Fruit fly (Drosophila melanogaster): ENCODE data around the gene m.

DNA sequence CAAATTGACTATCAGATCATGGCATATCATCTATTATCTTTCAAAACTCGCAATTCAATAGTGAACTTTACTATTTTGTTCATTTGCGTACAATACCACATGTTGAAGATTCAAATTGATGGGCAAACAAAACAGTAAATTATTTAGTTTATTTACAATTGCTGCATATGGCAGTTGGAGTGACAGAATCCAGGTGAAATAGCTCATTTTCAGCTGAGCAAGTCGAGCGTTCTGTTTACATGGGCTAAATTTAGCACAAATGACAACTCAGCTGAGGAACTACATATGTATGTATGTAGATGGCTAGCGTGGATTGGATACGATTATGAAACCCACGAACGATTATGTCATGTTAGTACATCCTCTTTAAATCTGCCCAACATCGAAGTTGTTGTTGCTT is 58.8 kb downstream of the m start:
- no peak for TF ChIP-seq Myc (optimal IDR thresholded peaks at IDR 0.05)
- TF ChIP-seq HLH106 (tag; optimal IDR thresholded peaks at IDR 0.05): no peak
- TF ChIP-seq OdsH (GFP tag; optimal IDR thresholded peaks at IDR 0.05): no peak
- TF ChIP-seq dsf (GFP tag; optimal IDR thresholded peaks at IDR 0.05; ENCODE audit: borderline replicate concordance): no peak
- TF ChIP-seq Mio (GFP tag; optimal IDR thresholded peaks at IDR 0.05): no peak
- no peak for TF ChIP-seq Abd-B (GFP tag; optimal IDR thresholded peaks at IDR 0.05)
- peak; percentile 33 for TF ChIP-seq h (GFP tag; optimal IDR thresholded peaks at IDR 0.05)
- no peak for TF ChIP-seq pan (optimal IDR thresholded peaks at IDR 0.05)
- no peak for TF ChIP-seq N (GFP tag; optimal IDR thresholded peaks at IDR 0.05)

Measured in whole organism, wandering third instar larva.